Fruit fly (Drosophila melanogaster) whole organism, adult: ENCODE results near the gene CG34163.

Experiments used
- CG11617 ChIP-seq: fragments of 200-800 bp; sonication (Bioruptor generic); optimal IDR thresholded peaks from 2 replicates; lab custom pipeline; 2017; ENCODE audit warnings: mild to moderate bottlenecking, missing biosample characterization, missing genetic modification reagents, missing genetic modification characterization
- CG7045 ChIP-seq: fragments of 200-800 bp; sonication (Bioruptor generic); optimal IDR thresholded peaks from 2 replicates; lab custom pipeline; 2017; ENCODE audit warnings: missing biosample characterization, mild to moderate bottlenecking, missing genetic modification characterization
- kay ChIP-seq: fragments of 200-800 bp; sonication (Bioruptor generic); peaks from one replicate; lab custom pipeline; 2016; ENCODE audit warnings: missing biosample characterization, missing genetic modification characterization, borderline replicate concordance

DNA sequence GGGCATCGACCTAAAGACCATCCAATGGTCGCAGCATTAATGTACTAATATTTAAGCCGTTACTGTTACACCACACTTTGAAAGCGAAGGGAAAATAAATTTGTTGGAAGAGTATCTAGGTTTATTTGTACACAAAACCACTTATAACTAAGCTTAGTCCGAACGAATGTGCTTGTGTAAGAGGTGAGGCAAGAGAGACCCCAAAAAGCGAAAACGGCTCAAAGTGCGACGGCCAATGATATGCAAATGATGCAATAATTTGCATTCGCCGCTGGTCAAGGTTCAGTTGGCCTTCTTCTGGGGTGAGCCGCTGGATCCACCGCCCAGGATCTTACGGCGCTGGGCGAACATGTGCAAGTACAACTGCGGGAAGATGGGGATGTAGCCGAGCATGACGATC lies 13.1 kb downstream of the CG34163 start:
- TF ChIP-seq CG11617 (GFP tag; lab: Kevin White, UChicago) = no peak
- no peak for TF ChIP-seq CG7045
- no peak for TF ChIP-seq kay (GFP tag; lab: Kevin White, UChicago)
